Fruit fly (Drosophila melanogaster): ENCODE measurements around the gene CG42504.

The CG42504 gene

dm6 chr3R:12010202-12010824 lies 21.2 kb downstream of the CG42504 start, which contains the start of the genes KLHL18 and GCC185 (continued):
- peak; percentile 67 for TF ChIP-seq CG8290 (GFP tag; optimal IDR thresholded peaks at IDR 0.05)
- TF ChIP-seq CG8290 (tag; optimal IDR thresholded peaks at IDR 0.05), result no peak
- TF ChIP-seq CG4404 (GFP tag; IDR thresholded peaks at IDR 0.05), result peak; percentile 90
- TF ChIP-seq phol (tag; optimal IDR thresholded peaks at IDR 0.05), result peak; percentile 87
- peak; percentile 71 for TF ChIP-seq cato (GFP tag; optimal IDR thresholded peaks at IDR 0.05; ENCODE audit: borderline replicate concordance)
- TF ChIP-seq CG7963 (GFP tag; IDR thresholded peaks at IDR 0.05; ENCODE audit: partially characterized antibody), result no peak
- peak; percentile 45 for TF ChIP-seq ewg (GFP tag; optimal IDR thresholded peaks at IDR 0.05)
- TF ChIP-seq bab2 (GFP tag; optimal IDR thresholded peaks at IDR 0.05), result peak; percentile 68
- no peak for TF ChIP-seq ac (GFP tag; optimal IDR thresholded peaks at IDR 0.05)
- TF ChIP-seq Neu2 (GFP tag; optimal IDR thresholded peaks at IDR 0.05; ENCODE audit: borderline replicate concordance), result no peak
- TF ChIP-seq schlank (tag; optimal IDR thresholded peaks at IDR 0.05), result peak; percentile 11
- TF ChIP-seq CG7357 (GFP tag; IDR thresholded peaks at IDR 0.05), result 0 out of 3 replicates have a peak, but pooled peaks have one; percentile 17
- no peak for TF ChIP-seq Eip74EF (GFP tag; optimal IDR thresholded peaks at IDR 0.05)
- peak; percentile 74 for TF ChIP-seq Xrp1 (GFP tag; IDR thresholded peaks at IDR 0.05)
- TF ChIP-seq CG18619 (GFP tag; optimal IDR thresholded peaks at IDR 0.05), result peak; percentile 58
- TF ChIP-seq bowl (GFP tag; IDR thresholded peaks at IDR 0.05), result no peak
- TF ChIP-seq Optix (GFP tag; IDR thresholded peaks at IDR 0.05), result no peak
- TF ChIP-seq sens (GFP tag), result peak; percentile 96
- TF ChIP-seq CG9609 (GFP tag; optimal IDR thresholded peaks at IDR 0.05), result peak; percentile 24
- peak; percentile 61 for TF ChIP-seq Camta (GFP tag; optimal IDR thresholded peaks at IDR 0.05)
- peak; percentile 45; the same call in 1 of the 2 replicates for TF ChIP-seq Taf1 (GFP tag; IDR thresholded peaks at IDR 0.05)

- TF ChIP-seq gcm (GFP tag; optimal IDR thresholded peaks at IDR 0.05) (peak; percentile 87), CG2199 (GFP tag; IDR thresholded peaks at IDR 0.05) (0 out of 3 replicates have a peak, but pooled peaks have one; percentile 56), mam (GFP tag; optimal IDR thresholded peaks at IDR 0.05) (no peak), bowl (GFP tag; IDR thresholded peaks at IDR 0.05) (0 out of 2 replicates have a peak, but pooled peaks have one; percentile 12), danr (GFP tag; IDR thresholded peaks at IDR 0.05) (no peak), pnt (GFP tag; optimal IDR thresholded peaks at IDR 0.05) (no peak), odd (GFP tag; optimal IDR thresholded peaks at IDR 0.05) (no peak), crol (GFP tag; IDR thresholded peaks at IDR 0.05) (peak; percentile 45), CG11456 (GFP tag; IDR thresholded peaks at IDR 0.05) (0 out of 3 replicates have a peak, but pooled peaks have one; percentile 25)
Measured at dm6 chr3R:12006417-12006816, 25.1 kb downstream of the CG42504 start.

- TF ChIP-seq CG10462 (GFP tag; optimal IDR thresholded peaks at IDR 0.05) (no peak), E2f2 (GFP tag; IDR thresholded peaks at IDR 0.05) (no peak), usp (GFP tag; optimal IDR thresholded peaks at IDR 0.05) (no peak), cg (GFP tag; optimal IDR thresholded peaks at IDR 0.05) (peak; percentile 63), CG1233 (GFP tag; optimal IDR thresholded peaks at IDR 0.05) (no peak), pros (GFP tag; optimal IDR thresholded peaks at IDR 0.05) (no peak), CG4424 (GFP tag; optimal IDR thresholded peaks at IDR 0.05) (no peak), D (optimal IDR thresholded peaks at IDR 0.05) (peak; percentile 27), D (GFP tag; optimal IDR thresholded peaks at IDR 0.05) (no peak), dimm (GFP tag; IDR thresholded peaks at IDR 0.05) (no peak), Nf-YB (GFP tag; optimal IDR thresholded peaks at IDR 0.05) (peak; percentile 79), chn (GFP tag; optimal IDR thresholded peaks at IDR 0.05) (no peak), CG8089 (GFP tag; optimal IDR thresholded peaks at IDR 0.05) (no peak), Nf-YC (tag; optimal IDR thresholded peaks at IDR 0.05) (peak; percentile 94), CG11504 (tag; optimal IDR thresholded peaks at IDR 0.05) (peak; percentile 25), scrt (GFP tag; optimal IDR thresholded peaks at IDR 0.05) (peak; percentile 51), otp (GFP tag; IDR thresholded peaks at IDR 0.05) (no peak), Deaf1 (tag; optimal IDR thresholded peaks at IDR 0.05) (peak; percentile 96), Blimp-1 (GFP tag; optimal IDR thresholded peaks at IDR 0.05) (peak; percentile 4), B-H1 (GFP tag; IDR thresholded peaks at IDR 0.05) (no peak)
Measured at dm6 chr3R:12005417-12005816, 26.1 kb downstream of the CG42504 start, which contains the start of gene Tk. Gene Tk, minus strand, starts transcription at chr3R:12005473.
